Fruit fly (Drosophila melanogaster) S2 (cell line): Measurements from ENCODE around the gene Gyc88E.

Experiments used
- CG8478 ChIP-seq: fragments of >200 bp; optimal IDR thresholded peaks from 2 replicates; lab custom pipeline; 2018
- CTCF ChIP-seq, 2 experiments: fragments of >200 bp; optimal IDR thresholded peaks; 2 replicates each; lab custom pipeline; 2018

dm6 chr3R:15128060-15128459 lies 22.1 kb upstream of the Gyc88E start:
- TF ChIP-seq CTCF (optimal IDR thresholded peaks at IDR 0.05; lab: Kevin White, UChicago) (no peak), CG8478 (no peak)
